Worm (Caenorhabditis elegans): ENCODE results near the gene ule-2.

Gene ule-2

DNA sequence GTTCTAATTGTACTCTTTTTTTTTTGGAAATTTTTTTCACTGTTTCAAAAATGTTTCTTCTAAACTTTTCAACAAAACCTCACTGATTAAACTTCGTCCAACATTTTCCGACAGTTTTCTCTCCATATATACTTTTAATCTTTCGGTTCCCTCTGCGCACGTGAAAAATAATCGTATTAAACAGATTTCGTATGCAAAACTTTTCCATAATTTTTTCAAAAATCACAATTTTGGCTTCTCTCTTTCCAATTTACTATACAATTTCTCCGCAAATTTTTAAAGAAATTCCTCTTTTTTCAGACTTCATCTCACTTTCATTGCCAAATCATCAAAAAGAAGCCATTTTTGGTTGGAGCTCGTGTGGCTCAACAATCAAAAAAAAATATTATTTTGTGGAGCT lies 18.6 kb upstream of the ule-2 start, which contains the start of gene dmd-6:
dmd-6 (plus strand) TSS at position 301 of the 400 bp plus-strand sequence.
- no peak for TF ChIP-seq dmd-8 (GFP tag; IDR thresholded peaks at IDR 0.05)
- no peak for TF ChIP-seq daf-8 (GFP tag; IDR thresholded peaks at IDR 0.05)
- no peak for TF ChIP-seq ama-1 (optimal IDR thresholded peaks at IDR 0.05)
- no peak for TF ChIP-seq nhr-111 (GFP tag; optimal IDR thresholded peaks at IDR 0.05)
- TF ChIP-seq attf-4 (tag; optimal IDR thresholded peaks at IDR 0.05) = no peak
- no peak for TF ChIP-seq skn-1 (tag; optimal IDR thresholded peaks at IDR 0.05)
- no peak for TF ChIP-seq F26F4.8 (GFP tag; conservative IDR thresholded peaks at IDR 0.05)
- TF ChIP-seq mdt-29 (GFP tag; IDR thresholded peaks at IDR 0.05) = no peak
- TF ChIP-seq dve-1 (tag; optimal IDR thresholded peaks at IDR 0.05; ENCODE audit: insufficient read depth) = no peak
- no peak for TF ChIP-seq nhr-41 (GFP tag; IDR thresholded peaks at IDR 0.05)
- TF ChIP-seq pqm-1 (tag; optimal IDR thresholded peaks at IDR 0.05) = no peak

DNA sequence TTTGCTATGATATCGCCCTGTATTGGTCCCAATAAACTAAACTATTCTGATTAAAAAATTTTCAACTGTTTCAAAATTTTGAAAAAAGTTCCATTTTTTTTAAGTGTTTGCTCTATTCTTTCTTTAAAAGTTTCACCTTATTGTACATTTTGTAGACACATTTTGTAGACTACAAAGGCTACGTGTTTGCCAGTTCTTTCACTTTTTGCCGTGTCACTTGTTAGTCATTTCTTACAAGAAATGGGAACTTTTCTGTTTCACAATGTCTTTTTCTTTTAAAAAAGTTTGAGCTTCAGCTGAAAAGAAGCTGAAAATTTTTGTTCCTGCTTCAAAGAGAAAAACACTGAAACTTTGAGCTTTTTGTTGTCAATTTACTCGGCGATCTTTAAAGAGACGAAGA lies 17.9 kb upstream of the ule-2 start:
- TF ChIP-seq nhr-28 (tag; optimal IDR thresholded peaks at IDR 0.05) (peak; percentile 72), zag-1 (tag; optimal IDR thresholded peaks at IDR 0.05) (no peak), daf-16 (GFP tag; optimal IDR thresholded peaks at IDR 0.05) (no peak), daf-16 (tag; optimal IDR thresholded peaks at IDR 0.05) (peak; percentile 2), aha-1 (tag) (peak; percentile 90)

DNA sequence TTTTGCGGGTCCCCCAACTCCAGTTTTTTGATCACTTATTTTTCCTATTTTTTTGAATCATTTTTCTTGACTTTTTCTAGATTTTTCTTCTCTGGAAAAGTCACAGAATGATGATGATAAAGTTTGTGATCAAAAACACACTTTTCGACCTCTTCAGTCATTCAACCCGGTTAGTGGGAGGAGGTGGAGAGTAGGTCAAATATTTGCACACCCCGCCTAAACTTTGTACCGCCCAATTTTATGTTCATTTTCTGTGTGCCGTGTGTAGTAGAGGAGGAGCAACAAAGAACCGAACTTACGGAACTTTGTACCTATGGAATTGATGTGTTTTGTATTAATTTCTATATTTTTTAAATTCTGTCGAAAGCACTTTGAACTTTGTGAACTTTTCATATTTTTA lies 17.4 kb upstream of the ule-2 start:
- TF ChIP-seq R02D3.7 (tag; optimal IDR thresholded peaks at IDR 0.05) = no peak
- TF ChIP-seq spr-3 (GFP tag; optimal IDR thresholded peaks at IDR 0.05) = no peak
- TF ChIP-seq vab-7 (GFP tag; IDR thresholded peaks at IDR 0.05) = no peak
- no peak for TF ChIP-seq nhr-76 (tag; optimal IDR thresholded peaks at IDR 0.05)
- TF ChIP-seq lin-38 (GFP tag; IDR thresholded peaks at IDR 0.05) = no peak
- no peak for TF ChIP-seq nhr-6 (tag; optimal IDR thresholded peaks at IDR 0.05)
- no peak for TF ChIP-seq skn-1 (tag; optimal IDR thresholded peaks at IDR 0.05)
- 0 out of 2 replicates have a peak, but pooled peaks have one; percentile 12 for TF ChIP-seq pha-4 (GFP tag; IDR thresholded peaks at IDR 0.05)
- no peak for TF ChIP-seq pha-4 (tag; optimal IDR thresholded peaks at IDR 0.05)
- no peak for TF ChIP-seq fkh-10 (GFP tag; optimal IDR thresholded peaks at IDR 0.05)
- 0 out of 2 replicates have a peak, but pooled peaks have one; percentile 7 for TF ChIP-seq hmg-1.1 (GFP tag; IDR thresholded peaks at IDR 0.05)
- TF ChIP-seq unc-62 (GFP tag; optimal IDR thresholded peaks at IDR 0.05 in 1 of 2) = peak in 1 of 2 experiments; percentile 77
- TF ChIP-seq unc-62 (tag; optimal IDR thresholded peaks at IDR 0.05) = no peak
- no peak for TF ChIP-seq T26A8.4 (GFP tag; IDR thresholded peaks at IDR 0.05)
- peak; percentile 26 for TF ChIP-seq hlh-11 (tag; optimal IDR thresholded peaks at IDR 0.05)
- TF ChIP-seq ceh-82 (tag; optimal IDR thresholded peaks at IDR 0.05) = no peak
- no peak for TF ChIP-seq nhr-111 (GFP tag; optimal IDR thresholded peaks at IDR 0.05)
- TF ChIP-seq lsy-2 (tag; optimal IDR thresholded peaks at IDR 0.05) = no peak
- no peak for TF ChIP-seq lir-3 (tag; optimal IDR thresholded peaks at IDR 0.05)
- TF ChIP-seq hlh-30 (tag; optimal IDR thresholded peaks at IDR 0.05; ENCODE audit: insufficient read depth) = peak; percentile 14
- TF ChIP-seq nhr-41 (GFP tag; IDR thresholded peaks at IDR 0.05) = no peak
- TF ChIP-seq dmd-6 (GFP tag; IDR thresholded peaks at IDR 0.05) = peak; percentile 57
- TF ChIP-seq set-16 (GFP tag; IDR thresholded peaks at IDR 0.05) = no peak
- 0 out of 2 replicates have a peak, but pooled peaks have one; percentile 18 for TF ChIP-seq Y75B8A.6 (GFP tag; IDR thresholded peaks at IDR 0.05)
- no peak for TF ChIP-seq saeg-2 (GFP tag; IDR thresholded peaks at IDR 0.05)
- no peak for TF ChIP-seq dpl-1 (GFP tag; optimal IDR thresholded peaks at IDR 0.05)
- TF ChIP-seq duxl-1 (tag; optimal IDR thresholded peaks at IDR 0.05; ENCODE audit: poor library complexity) = no peak
- peak; percentile 35 for TF ChIP-seq nhr-28 (tag; optimal IDR thresholded peaks at IDR 0.05)

Measured in whole organism, L4 larva.